Fruit fly (Drosophila melanogaster) whole organism, prepupa: ENCODE measurements around the gene CG10651.

Source experiments
- Eip78C ChIP-seq: fragments of 200-800 bp; sonication (Bioruptor generic); peaks from one replicate; lab custom pipeline; 2016; ENCODE audit warnings: missing biosample characterization, missing genetic modification characterization
- Hr39 ChIP-seq: fragments of 200-800 bp; sonication (Bioruptor generic); optimal IDR thresholded peaks from 2 replicates; lab custom pipeline; 2016; ENCODE audit warnings: missing biosample characterization, missing genetic modification characterization
- Smox ChIP-seq: fragments of 200-800 bp; sonication (Bioruptor generic); optimal IDR thresholded peaks from 3 replicates; lab custom pipeline; 2016; ENCODE audit warnings: missing biosample characterization, missing genetic modification characterization

DNA sequence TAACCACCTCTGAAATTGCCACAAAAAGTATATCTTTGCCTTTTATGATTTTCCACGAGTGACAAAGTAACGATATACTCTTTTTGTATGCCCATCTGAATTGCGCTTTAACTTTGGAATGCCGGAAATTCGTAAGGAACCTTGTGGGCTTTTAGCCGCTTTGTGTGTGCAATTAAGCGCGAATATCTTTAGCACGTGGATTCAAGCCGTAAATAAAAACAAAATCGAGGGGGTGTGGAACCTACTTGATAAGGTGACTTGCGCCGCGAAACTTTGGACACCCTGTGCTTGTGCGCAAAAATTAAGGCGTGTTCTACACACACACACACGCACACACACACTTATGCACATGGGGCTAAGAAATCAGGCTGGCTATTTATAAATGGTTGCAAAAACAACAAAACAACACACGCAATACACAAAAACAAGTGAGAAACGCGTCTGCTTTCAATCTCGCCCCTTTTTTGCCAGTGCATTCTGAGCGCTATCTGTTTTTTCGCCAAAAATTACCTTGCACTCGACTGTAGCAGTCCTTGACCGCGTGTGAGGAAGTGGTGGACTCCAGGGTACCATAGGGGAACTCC, 50.6 kb downstream of the CG10651 start:
- no peak for TF ChIP-seq Eip78C (GFP tag; lab: Kevin White, UChicago)
- TF ChIP-seq Smox (GFP tag; lab: Kevin White, UChicago): no peak
- TF ChIP-seq Hr39 (GFP tag; lab: Kevin White, UChicago): no peak
